Worm (Caenorhabditis elegans) whole organism, L1 larva: ENCODE results near the gene gst-28.

Experiments used
- aha-1 ChIP-seq: fragments of 150-350 bp; optimal IDR thresholded peaks from 2 replicates; lab custom pipeline; 2014; ENCODE audit warnings: missing biosample characterization, missing genetic modification characterization
- ceh-82 ChIP-seq, 3 experiments: fragments of 150-350 bp in 1 of 3; sonication (generic microtip) in 2 of 3; optimal IDR thresholded peaks; 2 replicates each; lab custom pipeline; 2014 to 2017; ENCODE audit warnings: missing biosample characterization in 3 of 3, missing genetic modification characterization in 3 of 3
- ces-1 ChIP-seq: fragments of 150-350 bp; optimal IDR thresholded peaks from 2 replicates; lab custom pipeline; 2014; ENCODE audit warnings: missing biosample characterization, missing genetic modification reagents, missing genetic modification characterization
- egl-13 ChIP-seq: sonication (generic microtip); optimal IDR thresholded peaks from 2 replicates; lab custom pipeline; 2016; ENCODE audit warnings: missing genotype, missing genetic modification reagents, missing genetic modification characterization, missing compliant biosample characterization
- elt-3 ChIP-seq, 6 experiments: fragments of 150-350 bp in 1 of 6; sonication (generic microtip); optimal IDR thresholded peaks; 2 replicates each; lab custom pipeline; 2017 to 2018; ENCODE audit warnings: missing biosample characterization in 6 of 6, missing genetic modification characterization in 6 of 6, inconsistent platforms in 1 of 6
- lir-3 ChIP-seq: sonication (generic microtip); optimal IDR thresholded peaks from 2 replicates; lab custom pipeline; 2016; ENCODE audit warnings: mild to moderate bottlenecking, missing genetic modification characterization, moderate library complexity, missing compliant biosample characterization; ENCODE audit not compliant: poor library complexity
- nhr-237 ChIP-seq: fragments of 150-350 bp; optimal IDR thresholded peaks from 2 replicates; lab custom pipeline; 2014; ENCODE audit warnings: missing biosample characterization, missing genetic modification characterization
- nhr-47 ChIP-seq: sonication (generic microtip); optimal IDR thresholded peaks from 2 replicates; lab custom pipeline; 2016; ENCODE audit warnings: mild to moderate bottlenecking, missing genetic modification characterization, moderate library complexity, missing compliant biosample characterization
- snu-23 ChIP-seq: sonication (generic microtip); optimal IDR thresholded peaks from 2 replicates; lab custom pipeline; 2016; ENCODE audit warnings: missing genetic modification characterization, missing compliant biosample characterization
- sup-37 ChIP-seq: fragments of 200-800 bp; sonication (Bioruptor generic); optimal IDR thresholded peaks from 2 replicates; lab custom pipeline; 2018; ENCODE audit warnings: mild to moderate bottlenecking, missing genetic modification characterization, missing compliant biosample characterization
- zag-1 ChIP-seq: fragments of 150-350 bp; optimal IDR thresholded peaks from 2 replicates; lab custom pipeline; 2014; ENCODE audit warnings: missing biosample characterization, missing genetic modification characterization
- zip-4 ChIP-seq: fragments of 200-800 bp; sonication (Bioruptor generic); optimal IDR thresholded peaks from 2 replicates; lab custom pipeline; 2018; ENCODE audit warnings: mild to moderate bottlenecking, missing genetic modification characterization, moderate library complexity, missing compliant biosample characterization

ce11 chrII:15167340-15167739 lies at the start of gene gst-28:
- TF ChIP-seq snu-23 (GFP tag; lab: Kevin White, UChicago) (no peak), ceh-82 (tag; optimal IDR thresholded peaks at IDR 0.05; lab: Kevin White, UChicago) (no peak), egl-13 (tag; lab: Kevin White, UChicago) (no peak), elt-3 (tag; optimal IDR thresholded peaks at IDR 0.05; lab: Kevin White, UChicago) (no peak), lir-3 (tag; lab: Kevin White, UChicago) (no peak), zag-1 (tag; lab: Kevin White, UChicago) (no peak), nhr-237 (tag; lab: Kevin White, UChicago) (no peak), zip-4 (GFP tag; lab: Kevin White, UChicago) (no peak), sup-37 (no peak), aha-1 (no peak), ces-1 (GFP tag; lab: Kevin White, UChicago) (no peak), nhr-47 (tag; lab: Kevin White, UChicago) (no peak)
